Worm (Caenorhabditis elegans): ENCODE measurements around the gene pkc-3.

- TF ChIP-seq T23F11.4 (GFP tag; optimal IDR thresholded peaks at IDR 0.05) = no peak
- TF ChIP-seq rnt-1 (tag; optimal IDR thresholded peaks at IDR 0.05) = no peak
- no peak for TF ChIP-seq hlh-13 (GFP tag; optimal IDR thresholded peaks at IDR 0.05)
- TF ChIP-seq sdc-2 (tag; optimal IDR thresholded peaks at IDR 0.05) = no peak
- TF ChIP-seq che-1 (tag; optimal IDR thresholded peaks at IDR 0.05) = no peak
Observed at ce11 chrII:5339547-5339946, 40.3 kb upstream of the pkc-3 start.

Measured in whole organism, late embryonic.